Fruit fly (Drosophila melanogaster) whole organism, embryonic: ENCODE results near the gene CG14545.
A peak's percentile ranks its signal among the peaks of the same experiment; 100 is the strongest.

ENCODE experiments used
- Blimp-1 ChIP-seq: fragments of 200-800 bp; sonication (Bioruptor generic); optimal IDR thresholded peaks from 3 replicates; lab custom pipeline; 2018; ENCODE audit warnings: missing biosample characterization, missing genetic modification characterization, mild to moderate bottlenecking, moderate library complexity, missing genetic modification reagents
- CG10147 ChIP-seq: fragments of 200-800 bp; sonication (Bioruptor generic); optimal IDR thresholded peaks from 2 replicates; lab custom pipeline; 2019; ENCODE audit warnings: missing biosample characterization, mild to moderate bottlenecking, missing genetic modification characterization, moderate library complexity
- CG11560 ChIP-seq: fragments of 200-800 bp; sonication (Bioruptor generic); IDR thresholded peaks from 3 replicates; pipeline ENCODE4 v1.3.6; 2022; ENCODE audit warnings: missing biosample characterization, missing genetic modification characterization
- CG12071 ChIP-seq: fragments of 200-800 bp; sonication (Bioruptor generic); optimal IDR thresholded peaks from 3 replicates; lab custom pipeline; 2018; ENCODE audit warnings: missing biosample characterization, mild to moderate bottlenecking, missing genetic modification characterization
- CG12299 ChIP-seq: fragments of 200-800 bp; sonication (Bioruptor generic); optimal IDR thresholded peaks from 2 replicates; lab custom pipeline; 2018; ENCODE audit warnings: missing biosample characterization, mild to moderate bottlenecking, missing genetic modification characterization
- CG12391 ChIP-seq: fragments of 200-800 bp; sonication (Bioruptor generic); optimal IDR thresholded peaks from 3 replicates; lab custom pipeline; 2018; ENCODE audit warnings: missing biosample characterization, mild to moderate bottlenecking, missing genetic modification characterization, moderate library complexity
- CG1603 ChIP-seq: fragments of 200-800 bp; sonication (Bioruptor generic); optimal IDR thresholded peaks from 2 replicates; lab custom pipeline; 2019; ENCODE audit warnings: missing biosample characterization, mild to moderate bottlenecking, missing genetic modification characterization, moderate library complexity
- CG17186 ChIP-seq: fragments of 200-800 bp; sonication (Bioruptor generic); optimal IDR thresholded peaks from 3 replicates; lab custom pipeline; 2017; ENCODE audit warnings: missing biosample characterization, missing genetic modification reagents, missing genetic modification characterization
- CG18011 ChIP-seq: fragments of 200-800 bp; sonication (Bioruptor generic); optimal IDR thresholded peaks from 2 replicates; lab custom pipeline; 2017; ENCODE audit warnings: missing biosample characterization, missing genetic modification characterization, mild to moderate bottlenecking, moderate library complexity, missing genotype
- CG18599 ChIP-seq: fragments of 200-800 bp; sonication (Bioruptor generic); optimal IDR thresholded peaks from 3 replicates; lab custom pipeline; 2017; ENCODE audit warnings: missing biosample characterization, missing genetic modification characterization, mild to moderate bottlenecking, moderate library complexity, missing genetic modification reagents
- CG2199 ChIP-seq: fragments of 200-800 bp; sonication (Bioruptor generic); IDR thresholded peaks from 3 replicates; pipeline ENCODE4 v1.3.6; 2022; ENCODE audit warnings: missing biosample characterization, missing genetic modification characterization
- CG2678 ChIP-seq: fragments of 200-800 bp; sonication (Bioruptor generic); optimal IDR thresholded peaks from 3 replicates; lab custom pipeline; 2019; ENCODE audit warnings: missing biosample characterization, mild to moderate bottlenecking, missing genetic modification characterization, moderate library complexity
- CG3726 ChIP-seq: fragments of 200-800 bp; sonication (Bioruptor generic); IDR thresholded peaks from 3 replicates; pipeline ENCODE4, ENCODE4 v1.3.6; 2022; ENCODE audit warnings: missing biosample characterization, missing genetic modification characterization
- CG3847 ChIP-seq: fragments of 200-800 bp; sonication (Bioruptor generic); IDR thresholded peaks from 2 replicates; pipeline ENCODE4 v1.3.6; 2022; ENCODE audit warnings: missing biosample characterization, missing genetic modification characterization
- CG42726 ChIP-seq: fragments of 200-800 bp; sonication (Bioruptor generic); IDR thresholded peaks from 2 replicates; pipeline ENCODE4 v1.3.6; 2022; ENCODE audit warnings: missing biosample characterization, missing genetic modification characterization; ENCODE audit not compliant: partially characterized antibody
- CG4424 ChIP-seq: fragments of 200-800 bp; sonication (Bioruptor generic); optimal IDR thresholded peaks from 3 replicates; lab custom pipeline; 2016; ENCODE audit warnings: missing biosample characterization, missing genetic modification characterization
- CG5245 ChIP-seq: fragments of 200-800 bp; sonication (Bioruptor generic); optimal IDR thresholded peaks from 3 replicates; lab custom pipeline; 2016; ENCODE audit warnings: missing biosample characterization, missing genetic modification characterization
- CG8924 ChIP-seq: fragments of 200-800 bp; optimal IDR thresholded peaks from 3 replicates; lab custom pipeline; 2019; ENCODE audit warnings: missing biosample characterization, mild to moderate bottlenecking, missing genetic modification characterization, moderate library complexity
- D ChIP-seq, 2 experiments: fragments of 200-800 bp in 1 of 2; fragments of >200 bp in 1 of 2; sonication (Bioruptor generic) in 1 of 2; optimal IDR thresholded peaks; 2 replicates in 1 of 2; 3 replicates in 1 of 2; lab custom pipeline; 2017; ENCODE audit warnings: mild to moderate bottlenecking in 1 of 2, missing biosample characterization in 1 of 2, missing genetic modification characterization in 1 of 2, missing genetic modification reagents in 1 of 2
- Dp ChIP-seq: fragments of 200-800 bp; sonication (Bioruptor generic); optimal IDR thresholded peaks from 2 replicates; lab custom pipeline; 2018; ENCODE audit warnings: missing biosample characterization, mild to moderate bottlenecking, missing genetic modification characterization, moderate library complexity
- Fer1 ChIP-seq: fragments of 200-800 bp; sonication (Bioruptor generic); optimal IDR thresholded peaks from 2 replicates; lab custom pipeline; 2017; ENCODE audit warnings: missing biosample characterization, mild to moderate bottlenecking, missing genetic modification characterization
- Gug ChIP-seq: fragments of 200-800 bp; sonication (Bioruptor generic); IDR thresholded peaks from 4 replicates; pipeline ENCODE4 v1.3.6; 2022; ENCODE audit warnings: missing biosample characterization, missing genetic modification characterization
- HLH3B ChIP-seq: fragments of 200-800 bp; sonication (Bioruptor generic); IDR thresholded peaks from 2 replicates; pipeline ENCODE4 v1.3.6; 2022; ENCODE audit warnings: missing biosample characterization, missing genetic modification characterization
- HLH54F ChIP-seq: fragments of 200-800 bp; sonication (Bioruptor generic); optimal IDR thresholded peaks from 3 replicates; lab custom pipeline; 2016; ENCODE audit warnings: missing biosample characterization, missing genetic modification characterization
- Hr39 ChIP-seq: fragments of >200 bp; optimal IDR thresholded peaks from 2 replicates; lab custom pipeline; 2017
- Med ChIP-seq: fragments of 200-800 bp; sonication (Bioruptor generic); peaks from one replicate; lab custom pipeline; 2016; ENCODE audit warnings: missing biosample characterization, missing genetic modification characterization, mild to moderate bottlenecking, inconsistent platforms, moderate library complexity
- Nf-YA ChIP-seq: fragments of 200-800 bp; sonication (Bioruptor generic); IDR thresholded peaks from 2 replicates; pipeline ENCODE4 v1.3.6; 2022; ENCODE audit warnings: missing biosample characterization, missing genetic modification characterization
- Optix ChIP-seq: fragments of 200-800 bp; sonication (Bioruptor generic); IDR thresholded peaks from 3 replicates; pipeline ENCODE4 v1.3.6; 2022; ENCODE audit warnings: missing biosample characterization, missing genetic modification characterization
- Poxn ChIP-seq: fragments of 200-800 bp; sonication (Bioruptor generic); IDR thresholded peaks from 2 replicates; pipeline ENCODE4 v1.3.6; 2022; ENCODE audit warnings: missing biosample characterization, missing genetic modification characterization
- Ptx1 ChIP-seq: fragments of 200-800 bp; sonication (Bioruptor generic); IDR thresholded peaks from 2 replicates; pipeline ENCODE4 v1.3.6; 2022; ENCODE audit warnings: missing biosample characterization, missing genetic modification characterization
- Spps ChIP-seq: fragments of 200-800 bp; sonication (Bioruptor generic); optimal IDR thresholded peaks from 2 replicates; lab custom pipeline; 2018; ENCODE audit warnings: missing biosample characterization, mild to moderate bottlenecking, missing genetic modification characterization
- Vsx1 ChIP-seq: fragments of 200-800 bp; sonication (Bioruptor generic); optimal IDR thresholded peaks from 2 replicates; lab custom pipeline; 2017; ENCODE audit warnings: missing biosample characterization, mild to moderate bottlenecking, missing genetic modification characterization, missing genetic modification reagents
- YL-1 ChIP-seq: fragments of 200-800 bp; sonication (Bioruptor generic); optimal IDR thresholded peaks from 3 replicates; lab custom pipeline; 2017; ENCODE audit warnings: missing biosample characterization, mild to moderate bottlenecking, missing genetic modification characterization
- ap ChIP-seq: fragments of 200-800 bp; sonication (Bioruptor generic); IDR thresholded peaks from 2 replicates; pipeline ENCODE4 v1.3.6; 2022; ENCODE audit warnings: missing biosample characterization, missing genetic modification characterization
- crol ChIP-seq: fragments of 200-800 bp; sonication (Bioruptor generic); IDR thresholded peaks from 2 replicates; pipeline ENCODE4 v1.3.6; 2022; ENCODE audit warnings: missing biosample characterization, missing genetic modification characterization
- dmrt11E ChIP-seq: fragments of 200-800 bp; sonication (Bioruptor generic); optimal IDR thresholded peaks from 3 replicates; lab custom pipeline; 2018; ENCODE audit warnings: missing biosample characterization, mild to moderate bottlenecking, missing genetic modification characterization, moderate library complexity
- gt ChIP-seq: fragments of 200-800 bp; sonication (Bioruptor generic); IDR thresholded peaks from 2 replicates; pipeline ENCODE4 v1.3.6; 2022; ENCODE audit warnings: missing biosample characterization, missing genetic modification characterization
- hkb ChIP-seq, 2 experiments: fragments of 200-800 bp in 1 of 2; fragments of >200 bp in 1 of 2; sonication (Bioruptor generic) in 1 of 2; IDR thresholded peaks in 1 of 2; optimal IDR thresholded peaks in 1 of 2; 2 replicates each; pipeline versions ENCODE4 v1.3.6 to Lab custom; 2017 to 2022; ENCODE audit warnings: missing biosample characterization in 1 of 2, missing genetic modification characterization in 1 of 2
- odd ChIP-seq: fragments of 200-800 bp; sonication (Bioruptor generic); optimal IDR thresholded peaks from 2 replicates; lab custom pipeline; 2017; ENCODE audit warnings: missing biosample characterization, mild to moderate bottlenecking, missing genetic modification characterization
- phol ChIP-seq: fragments of 200-800 bp; sonication (Bioruptor generic); optimal IDR thresholded peaks from 3 replicates; lab custom pipeline; 2018; ENCODE audit warnings: missing biosample characterization, mild to moderate bottlenecking, missing genetic modification characterization, moderate library complexity
- pnt ChIP-seq: fragments of 200-800 bp; sonication (Bioruptor generic); optimal IDR thresholded peaks from 3 replicates; lab custom pipeline; 2016; ENCODE audit warnings: missing biosample characterization, missing genetic modification characterization
- row ChIP-seq: fragments of 200-800 bp; sonication (Bioruptor generic); IDR thresholded peaks from 3 replicates; pipeline ENCODE4 v1.3.6; 2022; ENCODE audit warnings: missing biosample characterization, missing genetic modification characterization
- scrt ChIP-seq: fragments of 200-800 bp; sonication (Bioruptor generic); optimal IDR thresholded peaks from 2 replicates; lab custom pipeline; 2018; ENCODE audit warnings: missing biosample characterization, mild to moderate bottlenecking, missing genetic modification characterization, moderate library complexity
- sens ChIP-seq: fragments of 200-800 bp; sonication (Bioruptor generic); peaks from one replicate; lab custom pipeline; 2016; ENCODE audit warnings: missing biosample characterization, missing genetic modification characterization
- slbo ChIP-seq: fragments of 200-800 bp; sonication (Bioruptor generic); IDR thresholded peaks from 2 replicates; pipeline ENCODE4 v1.3.6; 2022; ENCODE audit warnings: missing biosample characterization, missing genetic modification characterization
- sob ChIP-seq: fragments of 200-800 bp; sonication (Bioruptor generic); IDR thresholded peaks from 2 replicates; pipeline ENCODE4 v1.3.6; 2022; ENCODE audit warnings: missing biosample characterization, missing genetic modification characterization
- wdn ChIP-seq: fragments of 200-800 bp; sonication (Bioruptor generic); IDR thresholded peaks from 2 replicates; pipeline ENCODE4 v1.3.6; 2022; ENCODE audit warnings: missing biosample characterization, missing genetic modification characterization
- wor ChIP-seq: fragments of 200-800 bp; sonication (Bioruptor generic); IDR thresholded peaks from 2 replicates; pipeline ENCODE4 v1.3.6; 2022; ENCODE audit warnings: missing biosample characterization, missing genetic modification characterization
- zf30C ChIP-seq: fragments of 200-800 bp; sonication (Bioruptor generic); optimal IDR thresholded peaks from 3 replicates; lab custom pipeline; 2018; ENCODE audit warnings: missing biosample characterization, mild to moderate bottlenecking, missing genetic modification characterization

CG14545 gene

dm6 chr3R:25882606-25883266 is 31.6 kb upstream of the CG14545 start (continued):
- TF ChIP-seq Hr39 (lab: Kevin White, UChicago) (no peak), slbo (GFP tag; lab: Robert Waterston, UW) (no peak), CG5245 (no peak), wdn (GFP tag; lab: Robert Waterston, UW) (no peak), Gug (GFP tag; lab: Robert Waterston, UW) (no peak), HLH54F (GFP tag; lab: Kevin White, UChicago) (no peak), crol (0 out of 2 replicates have a peak, but pooled peaks have one; percentile 16), Blimp-1 (peak; percentile 70), CG4424 (GFP tag; lab: Kevin White, UChicago) (no peak), CG2678 (peak; percentile 1), pnt (GFP tag; lab: Kevin White, UChicago) (no peak), CG2199 (GFP tag; lab: Robert Waterston, UW) (peak; percentile 20; the same call in 1 of the 3 replicates), Spps (tag; lab: Kevin White, UChicago) (no peak), CG3726 (no peak), zf30C (GFP tag; lab: Kevin White, UChicago) (no peak), sob (GFP tag; lab: Robert Waterston, UW) (no peak), sens (GFP tag; lab: Kevin White, UChicago) (peak; percentile 55), CG12391 (tag; lab: Kevin White, UChicago) (no peak), dmrt11E (tag; lab: Kevin White, UChicago) (no peak), CG11560 (tag; lab: Robert Waterston, UW) (no peak), Med (GFP tag; lab: Kevin White, UChicago) (peak; percentile 57), row (GFP tag; lab: Robert Waterston, UW) (0 out of 3 replicates have a peak, but pooled peaks have one; percentile 11), wor (GFP tag; lab: Robert Waterston, UW) (no peak), ap (no peak), Vsx1 (GFP tag; lab: Kevin White, UChicago) (peak; percentile 27)

DNA sequence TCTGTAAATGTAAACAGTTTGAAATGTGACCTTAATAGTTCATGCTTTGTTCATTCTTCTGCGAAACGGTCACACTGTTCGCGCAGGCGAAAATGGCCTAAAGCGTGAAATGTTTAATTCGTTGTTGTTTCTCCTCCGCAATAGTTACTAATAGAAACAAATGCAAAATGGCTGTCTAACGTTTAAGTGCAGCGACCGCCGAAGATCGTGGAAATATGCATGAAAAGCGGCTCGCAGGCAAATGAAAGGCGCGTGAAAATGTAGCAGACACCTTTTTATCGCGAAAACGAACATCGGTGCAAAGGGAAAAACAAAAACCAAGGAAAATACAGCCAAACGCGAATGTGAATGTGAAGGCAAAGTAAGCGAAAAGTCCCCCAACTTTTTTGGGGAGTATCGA is 30.8 kb upstream of the CG14545 start, which contains the start of gene SppL:
SppL (plus strand) TSS at position 70 of the 400 bp plus-strand sequence.
- TF ChIP-seq Dp (GFP tag; lab: Kevin White, UChicago), result peak; percentile 41
- no peak for TF ChIP-seq Vsx1 (GFP tag; lab: Kevin White, UChicago)
- TF ChIP-seq CG42726 (GFP tag; lab: Robert Waterston, UW), result 0 out of 2 replicates have a peak, but pooled peaks have one; percentile 13
- peak; percentile 83 for TF ChIP-seq CG8924 (tag; lab: Kevin White, UChicago)
- no peak for TF ChIP-seq CG12071
- TF ChIP-seq Optix (GFP tag; lab: Robert Waterston, UW), result no peak
- TF ChIP-seq CG18599 (GFP tag; lab: Kevin White, UChicago), result no peak
- no peak for TF ChIP-seq Poxn
- peak; percentile 62 for TF ChIP-seq phol (tag; lab: Kevin White, UChicago)
- TF ChIP-seq sens (GFP tag; lab: Kevin White, UChicago), result peak; percentile 35
- TF ChIP-seq gt (GFP tag; lab: Robert Waterston, UW), result no peak
- no peak for TF ChIP-seq scrt (GFP tag; lab: Kevin White, UChicago)
- TF ChIP-seq Fer1, result peak; percentile 34
- no peak for TF ChIP-seq CG10147 (GFP tag; lab: Kevin White, UChicago)
- peak; percentile 9 for TF ChIP-seq CG17186 (GFP tag; lab: Kevin White, UChicago)
- peak; percentile 65 for TF ChIP-seq CG1603 (tag; lab: Kevin White, UChicago)
- TF ChIP-seq hkb (optimal IDR thresholded peaks at IDR 0.05; lab: Kevin White, UChicago), result no peak
- TF ChIP-seq hkb (GFP tag; IDR thresholded peaks at IDR 0.05; lab: Robert Waterston, UW), result 0 out of 2 replicates have a peak, but pooled peaks have one; percentile 9
- no peak for TF ChIP-seq Nf-YA
- TF ChIP-seq odd (GFP tag; lab: Kevin White, UChicago), result no peak
- TF ChIP-seq CG12299, result peak; percentile 60
- no peak for TF ChIP-seq Ptx1 (GFP tag; lab: Robert Waterston, UW)
- peak; percentile 27 for TF ChIP-seq YL-1 (GFP tag; lab: Kevin White, UChicago)
- no peak for TF ChIP-seq CG3847 (GFP tag; lab: Robert Waterston, UW)
- no peak for TF ChIP-seq D (optimal IDR thresholded peaks at IDR 0.05; lab: Kevin White, UChicago)
- no peak for TF ChIP-seq D (GFP tag; optimal IDR thresholded peaks at IDR 0.05; lab: Kevin White, UChicago)
- TF ChIP-seq CG18011 (GFP tag; lab: Kevin White, UChicago), result peak; percentile 68
- no peak for TF ChIP-seq HLH3B (GFP tag; lab: Robert Waterston, UW)
